Fruit fly (Drosophila melanogaster) whole organism, pupa: ENCODE results near the gene Idh.

ENCODE experiments used
- CG10348 ChIP-seq: fragments of 200-800 bp; sonication (Bioruptor generic); IDR thresholded peaks from 2 replicates; pipeline ENCODE4 v1.3.6; 2022; ENCODE audit warnings: missing biosample characterization, missing genetic modification characterization
- CG12605 ChIP-seq: fragments of 200-800 bp; sonication (Bioruptor generic); IDR thresholded peaks from 2 replicates; pipeline ENCODE4 v1.3.6; 2022; ENCODE audit warnings: missing biosample characterization, missing genetic modification characterization
- CG13204 ChIP-seq: fragments of 200-800 bp; sonication (Bioruptor generic); optimal IDR thresholded peaks from 2 replicates; lab custom pipeline; 2018; ENCODE audit warnings: missing biosample characterization, mild to moderate bottlenecking, missing genetic modification characterization, moderate library complexity
- CG14655 ChIP-seq: fragments of 200-800 bp; sonication (Bioruptor generic); optimal IDR thresholded peaks from 3 replicates; lab custom pipeline; 2017; ENCODE audit warnings: mild to moderate bottlenecking, missing biosample characterization, missing genetic modification reagents, missing genetic modification characterization
- CG15710 ChIP-seq: fragments of 200-800 bp; sonication (Bioruptor generic); optimal IDR thresholded peaks from 2 replicates; lab custom pipeline; 2018; ENCODE audit warnings: missing biosample characterization, mild to moderate bottlenecking, missing genetic modification characterization, moderate library complexity
- CG17806 ChIP-seq: fragments of 200-800 bp; sonication (Bioruptor generic); optimal IDR thresholded peaks from 2 replicates; lab custom pipeline; 2018; ENCODE audit warnings: missing biosample characterization, mild to moderate bottlenecking, missing genetic modification characterization, moderate library complexity
- CG32121 ChIP-seq: fragments of 200-800 bp; sonication (Bioruptor generic); IDR thresholded peaks from 2 replicates; pipeline ENCODE4 v1.3.6; 2022; ENCODE audit warnings: missing biosample characterization, missing genetic modification characterization
- CG34367 ChIP-seq: fragments of 200-800 bp; sonication (Bioruptor generic); optimal IDR thresholded peaks from 2 replicates; lab custom pipeline; 2018; ENCODE audit warnings: missing biosample characterization, mild to moderate bottlenecking, missing genetic modification characterization
- CG4496 ChIP-seq: fragments of 200-800 bp; sonication (Bioruptor generic); IDR thresholded peaks from 3 replicates; pipeline ENCODE4 v1.3.6; 2022; ENCODE audit warnings: missing biosample characterization, missing genetic modification characterization
- CG8159 ChIP-seq: fragments of 200-800 bp; sonication (Bioruptor generic); optimal IDR thresholded peaks from 3 replicates; lab custom pipeline; 2018; ENCODE audit warnings: missing biosample characterization, mild to moderate bottlenecking, missing genetic modification characterization, moderate library complexity
- CG8301 ChIP-seq: fragments of 200-800 bp; sonication (Bioruptor generic); optimal IDR thresholded peaks from 2 replicates; lab custom pipeline; 2018; ENCODE audit warnings: missing biosample characterization, mild to moderate bottlenecking, missing genetic modification characterization
- CG9948 ChIP-seq: fragments of 200-800 bp; sonication (Bioruptor generic); optimal IDR thresholded peaks from 2 replicates; lab custom pipeline; 2018; ENCODE audit warnings: missing biosample characterization, mild to moderate bottlenecking, missing genetic modification characterization, moderate library complexity
- D1 ChIP-seq: fragments of 200-800 bp; sonication (Bioruptor generic); optimal IDR thresholded peaks from 2 replicates; lab custom pipeline; 2018; ENCODE audit warnings: missing biosample characterization, mild to moderate bottlenecking, missing genetic modification characterization, moderate library complexity
- EcR ChIP-seq: fragments of 200-800 bp; sonication (Bioruptor generic); optimal IDR thresholded peaks from 3 replicates; lab custom pipeline; 2019; ENCODE audit warnings: missing biosample characterization, missing genetic modification characterization, mild to moderate bottlenecking, moderate library complexity, missing genetic modification reagents
- Ets98B ChIP-seq: fragments of 200-800 bp; sonication (Bioruptor generic); IDR thresholded peaks from 2 replicates; pipeline ENCODE4 v1.3.6; 2022; ENCODE audit warnings: missing biosample characterization, missing genetic modification characterization
- Pif1A ChIP-seq: fragments of 200-800 bp; sonication (Bioruptor generic); optimal IDR thresholded peaks from 3 replicates; lab custom pipeline; 2016; ENCODE audit warnings: missing biosample characterization, missing genetic modification characterization
- Pif1B ChIP-seq: fragments of 200-800 bp; sonication (Bioruptor generic); optimal IDR thresholded peaks from 3 replicates; lab custom pipeline; 2016; ENCODE audit warnings: missing biosample characterization, missing genetic modification characterization
- Snoo ChIP-seq: fragments of 200-800 bp; sonication (Bioruptor generic); optimal IDR thresholded peaks from 3 replicates; lab custom pipeline; 2017; ENCODE audit warnings: missing biosample characterization, mild to moderate bottlenecking, missing genetic modification characterization, inconsistent platforms
- fd96Ca ChIP-seq: fragments of 200-800 bp; sonication (Bioruptor generic); IDR thresholded peaks from 3 replicates; pipeline ENCODE4 v1.3.6; 2022; ENCODE audit warnings: missing biosample characterization, missing genetic modification characterization
- gl ChIP-seq: fragments of 200-800 bp; sonication (Bioruptor generic); optimal IDR thresholded peaks from 2 replicates; lab custom pipeline; 2018; ENCODE audit warnings: missing biosample characterization, mild to moderate bottlenecking, missing genetic modification characterization
- rn ChIP-seq: fragments of 200-800 bp; sonication (Bioruptor generic); IDR thresholded peaks from 2 replicates; pipeline ENCODE4 v1.3.6; 2022; ENCODE audit warnings: missing biosample characterization, missing genetic modification characterization

Gene Idh

dm6 chr3L:8360643-8361110 lies at the start of gene Idh:
Idh (minus strand) TSS chr3L:8360906.
- peak; percentile 15 for TF ChIP-seq CG14655 (GFP tag; lab: Kevin White, UChicago)
- peak; percentile 13 for TF ChIP-seq Snoo (tag; lab: Kevin White, UChicago)
- no peak for TF ChIP-seq Pif1A
- TF ChIP-seq CG9948 (tag; lab: Kevin White, UChicago): no peak
- TF ChIP-seq CG32121 (GFP tag; lab: Robert Waterston, UW): no peak; the same call in 1 of the 2 replicates
- peak; percentile 7 for TF ChIP-seq CG8301
- no peak for TF ChIP-seq CG10348 (GFP tag; lab: Robert Waterston, UW)
- peak; percentile 9; the same call in 1 of the 2 replicates for TF ChIP-seq CG12605
- peak; percentile 50 for TF ChIP-seq D1
- peak; percentile 17 for TF ChIP-seq EcR (GFP tag; lab: Kevin White, UChicago)
- no peak for TF ChIP-seq CG34367 (tag; lab: Kevin White, UChicago)
- TF ChIP-seq rn: no peak
- peak; percentile 29; the same call in 1 of the 2 replicates for TF ChIP-seq Ets98B (GFP tag; lab: Robert Waterston, UW)
- TF ChIP-seq fd96Ca: no peak; the same call in 2 of the 3 replicates
- TF ChIP-seq CG4496 (GFP tag; lab: Robert Waterston, UW): peak; percentile 7; the same call in 1 of the 3 replicates

dm6 chr3L:8405123-8405522 lies 44.4 kb upstream of the Idh start, which contains the start of the genes Tpt, mkg-p and CG13667:
Tpt (minus strand) TSS chr3L:8405277.
mkg-p (minus strand) TSS chr3L:8405277.
CG13667 (plus strand) TSS chr3L:8405454.
- TF ChIP-seq CG32121 (GFP tag; lab: Robert Waterston, UW) (no peak), CG4496 (GFP tag; lab: Robert Waterston, UW) (peak; percentile 27; the same call in 1 of the 3 replicates)

dm6 chr3L:8398763-8399445 lies 38.2 kb upstream of the Idh start:
- TF ChIP-seq CG32121 (GFP tag; lab: Robert Waterston, UW) (peak; percentile 86), CG17806 (tag; lab: Kevin White, UChicago) (peak; percentile 77), EcR (GFP tag; lab: Kevin White, UChicago) (no peak), rn (peak; percentile 63; the same call in 1 of the 2 replicates), CG34367 (tag; lab: Kevin White, UChicago) (peak; percentile 72), CG15710 (tag; lab: Kevin White, UChicago) (peak; percentile 84), Snoo (tag; lab: Kevin White, UChicago) (peak; percentile 81), D1 (no peak), Pif1A (no peak), fd96Ca (peak; percentile 86), CG4496 (GFP tag; lab: Robert Waterston, UW) (peak; percentile 86), CG13204 (GFP tag; lab: Kevin White, UChicago) (no peak), CG14655 (GFP tag; lab: Kevin White, UChicago) (no peak), CG9948 (tag; lab: Kevin White, UChicago) (peak; percentile 66), gl (tag; lab: Kevin White, UChicago) (peak; percentile 75), CG8159 (tag; lab: Kevin White, UChicago) (no peak), Ets98B (GFP tag; lab: Robert Waterston, UW) (peak; percentile 84), CG10348 (GFP tag; lab: Robert Waterston, UW) (no peak), Pif1B (no peak), CG8301 (no peak), CG12605 (peak; percentile 65)

dm6 chr3L:8396187-8396586 lies 35.5 kb upstream of the Idh start:
- TF ChIP-seq Snoo (tag; lab: Kevin White, UChicago) (no peak), Ets98B (GFP tag; lab: Robert Waterston, UW) (no peak), D1 (no peak)

dm6 chr3L:8395630-8396168 lies 35.0 kb upstream of the Idh start, which contains the start of gene CG7120:
CG7120 (plus strand) TSS chr3L:8396000.
- TF ChIP-seq Pif1B (peak; percentile 32), Pif1A (peak; percentile 32), CG8159 (tag; lab: Kevin White, UChicago) (peak; percentile 53), fd96Ca (peak; percentile 43; the same call in 1 of the 3 replicates), CG4496 (GFP tag; lab: Robert Waterston, UW) (peak; percentile 29; the same call in 1 of the 3 replicates), Ets98B (GFP tag; lab: Robert Waterston, UW) (0 out of 2 replicates have a peak, but pooled peaks have one; percentile 5), Snoo (tag; lab: Kevin White, UChicago) (no peak), CG34367 (tag; lab: Kevin White, UChicago) (peak; percentile 26), CG8301 (peak; percentile 60), CG17806 (tag; lab: Kevin White, UChicago) (no peak), CG14655 (GFP tag; lab: Kevin White, UChicago) (peak; percentile 64), CG9948 (tag; lab: Kevin White, UChicago) (peak; percentile 31), rn (no peak)

dm6 chr3L:8394944-8395343 lies 34.2 kb upstream of the Idh start:
- 0 out of 2 replicates have a peak, but pooled peaks have one; percentile 15 for TF ChIP-seq CG32121 (GFP tag; lab: Robert Waterston, UW)
- peak; percentile 79 for TF ChIP-seq D1
- peak; percentile 27; the same call in 1 of the 2 replicates for TF ChIP-seq Ets98B (GFP tag; lab: Robert Waterston, UW)
- TF ChIP-seq rn: no peak
